Worm (Caenorhabditis elegans): ENCODE data around the gene oac-29.

oac-29 gene

ce11 chrV:8609776-8610529 is 25.5 kb downstream of the oac-29 start:
- TF ChIP-seq dao-5 (tag; optimal IDR thresholded peaks at IDR 0.05) = no peak
- TF ChIP-seq him-1 (tag; optimal IDR thresholded peaks at IDR 0.05) = no peak
- no peak for TF ChIP-seq W03F9.2 (tag; optimal IDR thresholded peaks at IDR 0.05)

- TF ChIP-seq him-1 (tag; optimal IDR thresholded peaks at IDR 0.05) (no peak), W03F9.2 (tag; optimal IDR thresholded peaks at IDR 0.05) (no peak), dao-5 (tag; optimal IDR thresholded peaks at IDR 0.05) (no peak)
These were observed 27.0 kb downstream of the oac-29 start for ce11 chrV:8608483-8608882.

- TF ChIP-seq dao-5 (tag; optimal IDR thresholded peaks at IDR 0.05) (no peak), W03F9.2 (tag; optimal IDR thresholded peaks at IDR 0.05) (no peak), him-1 (tag; optimal IDR thresholded peaks at IDR 0.05) (no peak)
These were observed 28.1 kb downstream of the oac-29 start, which contains the start of gene smk-1 for ce11 chrV:8607353-8607850. smk-1 (plus strand) TSS chrV:8607800.

ce11 chrV:8606099-8606696 is 29.3 kb downstream of the oac-29 start, which contains the start of gene vps-60:
vps-60 (minus strand) TSS chrV:8606128.
- peak; percentile 81 for TF ChIP-seq him-1 (tag; optimal IDR thresholded peaks at IDR 0.05)
- TF ChIP-seq dao-5 (tag; optimal IDR thresholded peaks at IDR 0.05) = no peak
- peak; percentile 94 for TF ChIP-seq W03F9.2 (tag; optimal IDR thresholded peaks at IDR 0.05)

- TF ChIP-seq W03F9.2 (tag; optimal IDR thresholded peaks at IDR 0.05) = no peak
- no peak for TF ChIP-seq him-1 (tag; optimal IDR thresholded peaks at IDR 0.05)
- TF ChIP-seq dao-5 (tag; optimal IDR thresholded peaks at IDR 0.05) = no peak
These were observed 32.2 kb downstream of the oac-29 start, which contains the start of gene F41E6.5 for ce11 chrV:8603272-8603671. F41E6.5 (plus strand) TSS chrV:8603480.

ce11 chrV:8602638-8603037 is 32.8 kb downstream of the oac-29 start, which contains the start of gene F41E6.15:
F41E6.15 (minus strand) TSS chrV:8602738.
- TF ChIP-seq him-1 (tag; optimal IDR thresholded peaks at IDR 0.05) (no peak), dao-5 (tag; optimal IDR thresholded peaks at IDR 0.05) (no peak), W03F9.2 (tag; optimal IDR thresholded peaks at IDR 0.05) (no peak)

ce11 chrV:8601420-8601819 is 34.1 kb downstream of the oac-29 start, which contains the start of gene F41E6.8:
F41E6.8 (minus strand) TSS chrV:8601520.
- TF ChIP-seq dao-5 (tag; optimal IDR thresholded peaks at IDR 0.05) (no peak), W03F9.2 (tag; optimal IDR thresholded peaks at IDR 0.05) (no peak), him-1 (tag; optimal IDR thresholded peaks at IDR 0.05) (no peak)

ce11 chrV:8599957-8600356 is 35.5 kb downstream of the oac-29 start:
- TF ChIP-seq dao-5 (tag; optimal IDR thresholded peaks at IDR 0.05) (no peak), him-1 (tag; optimal IDR thresholded peaks at IDR 0.05) (no peak), W03F9.2 (tag; optimal IDR thresholded peaks at IDR 0.05) (no peak)

- no peak for TF ChIP-seq dao-5 (tag; optimal IDR thresholded peaks at IDR 0.05)
- TF ChIP-seq W03F9.2 (tag; optimal IDR thresholded peaks at IDR 0.05) = no peak
- no peak for TF ChIP-seq him-1 (tag; optimal IDR thresholded peaks at IDR 0.05)
These were observed 36.3 kb downstream of the oac-29 start, which contains the start of gene F41E6.7 for ce11 chrV:8599192-8599591. F41E6.7 (minus strand) TSS chrV:8599292.

ce11 chrV:8594105-8594964 is 41.1 kb downstream of the oac-29 start, which contains the start of gene tag-196:
tag-196 (plus strand) TSS chrV:8594914.
- no peak for TF ChIP-seq dao-5 (tag; optimal IDR thresholded peaks at IDR 0.05)

- TF ChIP-seq him-1 (tag; optimal IDR thresholded peaks at IDR 0.05) (no peak), W03F9.2 (tag; optimal IDR thresholded peaks at IDR 0.05) (no peak), dao-5 (tag; optimal IDR thresholded peaks at IDR 0.05) (no peak)
These were observed 42.7 kb downstream of the oac-29 start for ce11 chrV:8592691-8593307.

- no peak for TF ChIP-seq W03F9.2 (tag; optimal IDR thresholded peaks at IDR 0.05)
- no peak for TF ChIP-seq him-1 (tag; optimal IDR thresholded peaks at IDR 0.05)
- no peak for TF ChIP-seq dao-5 (tag; optimal IDR thresholded peaks at IDR 0.05)
These were observed 47.4 kb downstream of the oac-29 start, which contains the start of gene C10B5.3 for ce11 chrV:8588079-8588478. C10B5.3 (minus strand) TSS chrV:8588179.

- TF ChIP-seq him-1 (tag; optimal IDR thresholded peaks at IDR 0.05) (no peak), W03F9.2 (tag; optimal IDR thresholded peaks at IDR 0.05) (no peak), dao-5 (tag; optimal IDR thresholded peaks at IDR 0.05) (no peak)
These were observed 48.6 kb downstream of the oac-29 start for ce11 chrV:8586920-8587319.

Data from whole organism, L4/young adult.